Worm (Caenorhabditis elegans): Measurements from ENCODE around the gene ragc-1.

Gene ragc-1

DNA sequence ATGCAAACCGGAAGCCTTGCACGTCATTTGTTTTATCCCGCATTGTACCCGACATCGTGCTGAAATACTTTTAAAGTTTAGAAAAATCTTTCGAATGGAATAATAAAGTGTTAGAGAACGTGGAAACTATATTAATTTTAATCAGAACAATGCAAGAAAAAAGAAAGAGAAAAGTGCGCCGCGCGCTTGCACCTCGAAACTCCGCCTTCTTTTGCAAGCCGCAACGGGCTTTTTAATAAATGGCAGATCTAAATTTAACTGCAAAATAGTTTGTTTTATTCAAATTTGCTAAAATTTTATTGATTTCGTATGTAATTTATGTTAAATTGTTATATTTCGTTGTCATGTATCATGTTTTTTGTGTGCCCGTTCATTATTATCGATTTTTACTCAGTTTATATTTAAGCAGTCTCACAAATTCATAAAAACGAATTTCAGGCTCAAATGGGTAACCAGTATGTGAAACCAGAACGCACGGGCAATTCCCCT, 47.3 kb upstream of the ragc-1 start, which contains the start of the genes acl-3 and ndub-6:
Gene acl-3, minus strand, starts transcription at position 59 of the 489 bp plus-strand sequence.
Gene ndub-6, plus strand, starts transcription at position 439 of the 489 bp plus-strand sequence.
- TF ChIP-seq ceh-6 (GFP tag; optimal IDR thresholded peaks at IDR 0.05) (no peak), F13H6.1 (tag; optimal IDR thresholded peaks at IDR 0.05) (no peak), hlh-15 (tag; optimal IDR thresholded peaks at IDR 0.05) (no peak), elt-2 (tag; optimal IDR thresholded peaks at IDR 0.05) (no peak), hlh-30 (tag; optimal IDR thresholded peaks at IDR 0.05; ENCODE audit: insufficient read depth) (no peak), ceh-18 (tag; optimal IDR thresholded peaks at IDR 0.05) (no peak), ceh-30 (tag; optimal IDR thresholded peaks at IDR 0.05) (no peak), pha-2 (tag; optimal IDR thresholded peaks at IDR 0.05) (no peak), fkh-10 (GFP tag; optimal IDR thresholded peaks at IDR 0.05) (no peak), rnt-1 (tag; optimal IDR thresholded peaks at IDR 0.05) (no peak), nhr-232 (tag; optimal IDR thresholded peaks at IDR 0.05) (no peak), C38D4.7 (GFP tag; optimal IDR thresholded peaks at IDR 0.05) (no peak), zip-5 (tag; optimal IDR thresholded peaks at IDR 0.05) (no peak), ceh-19 (GFP tag; optimal IDR thresholded peaks at IDR 0.05) (no peak), pat-9 (tag; optimal IDR thresholded peaks at IDR 0.05) (no peak), T23F11.4 (GFP tag; optimal IDR thresholded peaks at IDR 0.05) (no peak), Y22D7AL.16 (tag; optimal IDR thresholded peaks at IDR 0.05) (no peak), pha-4 (tag; optimal IDR thresholded peaks at IDR 0.05) (no peak)

DNA sequence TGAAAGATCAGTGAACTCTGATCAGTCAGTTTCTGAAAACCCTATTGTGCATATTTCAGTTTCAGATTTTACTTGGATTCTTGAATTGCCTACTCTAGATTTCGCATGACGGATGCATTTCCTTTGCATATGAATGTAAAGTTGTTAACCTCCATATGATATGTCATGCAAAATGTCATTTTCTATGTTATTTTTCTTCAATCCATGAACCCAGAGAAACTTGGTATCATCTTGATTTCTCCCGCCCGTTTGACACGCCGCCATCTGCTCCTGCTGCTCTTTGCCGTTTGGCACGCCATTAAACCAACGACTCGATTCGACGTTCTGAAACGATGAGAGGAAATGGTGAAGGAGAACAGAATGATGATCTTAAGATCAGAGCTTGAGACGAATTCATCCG, 45.6 kb upstream of the ragc-1 start:
- TF ChIP-seq mec-3 (tag; optimal IDR thresholded peaks at IDR 0.05; ENCODE audit: borderline replicate concordance) (no peak), T23F11.4 (GFP tag; optimal IDR thresholded peaks at IDR 0.05) (no peak), nfya-1 (tag; optimal IDR thresholded peaks at IDR 0.05) (no peak), K02D7.2 (tag; optimal IDR thresholded peaks at IDR 0.05) (no peak), ttx-3 (tag; optimal IDR thresholded peaks at IDR 0.05) (no peak), nhr-232 (tag; optimal IDR thresholded peaks at IDR 0.05) (no peak), C38D4.7 (GFP tag; optimal IDR thresholded peaks at IDR 0.05) (no peak), pha-2 (tag; optimal IDR thresholded peaks at IDR 0.05) (no peak), hlh-30 (tag; optimal IDR thresholded peaks at IDR 0.05; ENCODE audit: insufficient read depth) (no peak), sox-4 (tag; optimal IDR thresholded peaks at IDR 0.05) (no peak), ceh-24 (tag; optimal IDR thresholded peaks at IDR 0.05) (no peak), ref-2 (tag; optimal IDR thresholded peaks at IDR 0.05) (no peak), ceh-6 (GFP tag; optimal IDR thresholded peaks at IDR 0.05) (no peak), eyg-1 (tag; optimal IDR thresholded peaks at IDR 0.05) (no peak), zip-5 (tag; optimal IDR thresholded peaks at IDR 0.05) (no peak), pha-4 (tag; optimal IDR thresholded peaks at IDR 0.05) (no peak), unc-3 (GFP tag; conservative IDR thresholded peaks at IDR 0.05) (no peak), unc-3 (tag; optimal IDR thresholded peaks at IDR 0.05) (no peak)

ce11 chrIV:11649031-11649430, 44.3 kb upstream of the ragc-1 start, which contains the start of gene ZK809.8:
Gene ZK809.8, minus strand, starts transcription at chrIV:11649064.
- no peak for TF ChIP-seq tbx-2 (tag; optimal IDR thresholded peaks at IDR 0.05)
- no peak for TF ChIP-seq nhr-232 (tag; optimal IDR thresholded peaks at IDR 0.05)
- TF ChIP-seq ceh-22 (tag; optimal IDR thresholded peaks at IDR 0.05): no peak
- TF ChIP-seq hlh-30 (tag; optimal IDR thresholded peaks at IDR 0.05; ENCODE audit: insufficient read depth): no peak
- peak; percentile 51 for TF ChIP-seq ceh-18 (tag; optimal IDR thresholded peaks at IDR 0.05)
- no peak for TF ChIP-seq unc-3 (GFP tag; conservative IDR thresholded peaks at IDR 0.05)
- TF ChIP-seq unc-3 (tag; optimal IDR thresholded peaks at IDR 0.05): no peak
- no peak for TF ChIP-seq hlh-13 (GFP tag; optimal IDR thresholded peaks at IDR 0.05)
- no peak for TF ChIP-seq nfya-1 (tag; optimal IDR thresholded peaks at IDR 0.05)
- TF ChIP-seq pha-4 (tag; optimal IDR thresholded peaks at IDR 0.05): no peak

DNA sequence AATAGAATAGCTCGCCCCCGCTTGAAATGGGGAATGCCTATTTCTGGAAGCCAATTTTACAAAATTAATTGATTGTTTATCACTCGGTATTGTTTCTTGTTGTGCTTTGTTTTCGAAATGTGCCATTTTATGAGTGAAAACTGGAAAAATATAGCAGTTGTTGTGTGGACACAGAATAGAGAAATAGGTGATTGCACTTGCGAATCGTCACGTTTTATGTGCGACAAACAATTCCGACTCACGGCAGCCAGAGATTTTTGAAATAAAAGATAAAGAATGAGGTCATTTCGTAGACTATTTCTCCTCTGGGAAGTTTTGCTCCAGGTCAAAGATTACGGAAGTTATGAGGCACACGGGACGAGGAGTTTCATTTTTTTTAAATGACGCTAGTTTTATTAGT, 42.2 kb upstream of the ragc-1 start:
- TF ChIP-seq unc-55 (GFP tag; optimal IDR thresholded peaks at IDR 0.05) (no peak), eyg-1 (tag; optimal IDR thresholded peaks at IDR 0.05) (no peak), gmeb-2 (tag; optimal IDR thresholded peaks at IDR 0.05) (no peak), hlh-15 (tag; optimal IDR thresholded peaks at IDR 0.05) (no peak), hlh-6 (tag; optimal IDR thresholded peaks at IDR 0.05) (no peak), lim-6 (tag; optimal IDR thresholded peaks at IDR 0.05) (no peak), F13H6.1 (tag; optimal IDR thresholded peaks at IDR 0.05) (no peak), ceh-6 (GFP tag; optimal IDR thresholded peaks at IDR 0.05) (no peak), pax-1 (tag; optimal IDR thresholded peaks at IDR 0.05) (no peak), C08G9.2 (tag; optimal IDR thresholded peaks at IDR 0.05) (no peak), nhr-11 (tag; optimal IDR thresholded peaks at IDR 0.05) (no peak), fkh-6 (tag; optimal IDR thresholded peaks at IDR 0.05) (no peak), ceh-48 (tag; optimal IDR thresholded peaks at IDR 0.05) (no peak), pha-4 (tag; optimal IDR thresholded peaks at IDR 0.05) (no peak), ama-1 (optimal IDR thresholded peaks at IDR 0.05) (no peak)

Measured in whole organism, late embryonic.